Fruit fly (Drosophila melanogaster) whole organism, wandering third instar larva: ENCODE results near the gene Cad96Ca.

ENCODE experiments used
- CG32264 ChIP-seq: fragments of 200-800 bp; sonication (Bioruptor generic); optimal IDR thresholded peaks from 2 replicates; lab custom pipeline; 2016; ENCODE audit warnings: missing biosample characterization, missing genetic modification characterization
- br ChIP-seq: fragments of 200-800 bp; sonication (Bioruptor generic); optimal IDR thresholded peaks from 2 replicates; lab custom pipeline; 2016; ENCODE audit warnings: missing biosample characterization, missing genetic modification characterization
- foxo ChIP-seq, 2 experiments: fragments of 200-800 bp; sonication (Bioruptor generic); optimal IDR thresholded peaks; 2 replicates in 1 of 2; 3 replicates in 1 of 2; lab custom pipeline; 2016 to 2017; ENCODE audit warnings: missing biosample characterization in 2 of 2, missing genetic modification characterization in 2 of 2
- lola ChIP-seq: fragments of >200 bp; optimal IDR thresholded peaks from 2 replicates; lab custom pipeline; 2017; ENCODE audit warnings: missing biosample characterization, missing genetic modification characterization

dm6 chr3R:25219018-25219417 is 10.9 kb upstream of the Cad96Ca start, which contains the start of gene CG31103:
- TF ChIP-seq foxo (GFP tag; optimal IDR thresholded peaks at IDR 0.05; lab: Kevin White, UChicago) (no peak), br (GFP tag; lab: Kevin White, UChicago) (no peak), lola (GFP tag; lab: Kevin White, UChicago) (no peak), CG32264 (GFP tag; lab: Kevin White, UChicago) (no peak)
